Fruit fly (Drosophila melanogaster): ENCODE results near the gene CG43094.

DNA sequence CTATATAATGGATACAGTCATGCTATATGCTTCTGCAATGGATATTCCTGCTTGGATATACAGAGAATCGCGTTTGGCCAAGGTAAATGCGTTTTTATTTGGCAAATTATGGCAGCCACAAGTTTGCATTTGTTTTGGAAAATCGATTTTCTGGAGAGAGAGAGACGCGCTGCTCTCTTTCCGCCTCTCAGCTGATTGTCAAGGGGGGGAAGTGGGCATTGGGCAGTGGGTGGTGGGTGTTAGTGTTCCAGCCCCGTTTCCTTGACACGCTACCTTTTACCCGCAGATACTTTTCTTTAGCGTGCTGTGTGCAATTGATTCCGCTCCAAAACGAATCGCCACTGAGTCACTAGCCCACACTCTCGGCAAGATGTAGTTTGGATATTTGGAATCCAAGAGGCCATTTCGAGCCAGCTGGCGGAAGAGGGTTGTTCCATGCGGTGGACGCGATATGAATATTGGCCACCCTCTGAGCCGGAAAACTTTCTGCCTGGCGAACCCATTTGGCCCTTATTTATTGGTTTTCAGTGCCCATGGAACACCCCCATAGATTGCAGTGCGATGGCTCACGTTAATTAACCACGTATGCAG is 15.5 kb downstream of the CG43094 start:
- TF ChIP-seq CG6854 (GFP tag; optimal IDR thresholded peaks at IDR 0.05) (no peak), Lpt (GFP tag; optimal IDR thresholded peaks at IDR 0.05) (no peak), fd59A (GFP tag; optimal IDR thresholded peaks at IDR 0.05) (no peak), vri (GFP tag; optimal IDR thresholded peaks at IDR 0.05) (no peak), CG11294 (GFP tag; IDR thresholded peaks at IDR 0.05) (no peak), CG16779 (tag; optimal IDR thresholded peaks at IDR 0.05) (no peak), Hr39 (GFP tag; optimal IDR thresholded peaks at IDR 0.05) (no peak)
